Worm (Caenorhabditis elegans) whole organism, midembryonic: ENCODE data around the gene T28C6.10.

ENCODE experiments used
- cog-1 ChIP-seq: sonication (generic microtip); optimal IDR thresholded peaks from 2 replicates; lab custom pipeline; 2016; ENCODE audit warnings: missing genetic modification characterization, missing compliant biosample characterization
- flt-1 ChIP-seq: fragments of 200-800 bp; sonication (Bioruptor generic); IDR thresholded peaks from 2 replicates; pipeline ENCODE4 v1.3.6; 2022; ENCODE audit warnings: missing genetic modification characterization, missing compliant biosample characterization
- ref-1 ChIP-seq: fragments of 200-800 bp; sonication (Bioruptor generic); conservative IDR thresholded peaks from 2 replicates; pipeline ENCODE4 v1.3.6; 2022; ENCODE audit warnings: missing genetic modification reagents, missing genetic modification characterization, missing compliant biosample characterization
- tab-1 ChIP-seq: fragments of 200-800 bp; sonication (Bioruptor generic); IDR thresholded peaks from 2 replicates; pipeline ENCODE4 v1.3.6; 2022; ENCODE audit warnings: missing genetic modification characterization, missing compliant biosample characterization
- ztf-29 ChIP-seq: fragments of 200-800 bp; sonication (Bioruptor generic); IDR thresholded peaks from 2 replicates; pipeline ENCODE4 v1.3.6; 2022; ENCODE audit warnings: missing genetic modification reagents, missing genetic modification characterization, missing compliant biosample characterization

DNA sequence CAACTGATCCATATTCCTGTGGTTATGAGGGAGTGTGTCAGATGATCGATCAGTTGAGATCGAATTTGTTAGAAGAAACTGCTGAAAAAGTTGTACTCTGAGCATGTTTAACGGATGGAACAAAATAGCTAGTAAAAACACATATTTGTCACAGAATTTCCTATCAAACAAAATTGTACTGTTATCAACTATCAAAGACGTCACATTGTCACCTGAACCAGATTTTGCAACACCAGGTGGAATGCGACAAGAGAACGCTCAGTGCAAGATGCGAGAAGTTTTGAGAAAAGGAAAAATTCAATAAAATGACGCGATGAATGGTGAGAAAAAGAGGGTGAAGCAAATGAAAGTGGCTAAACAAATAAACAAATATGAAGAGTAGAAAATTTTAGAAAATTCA, 49.8 kb downstream of the T28C6.10 start:
- TF ChIP-seq ztf-29 (GFP tag; lab: Robert Waterston, UW): no peak
- no peak for TF ChIP-seq flt-1
- no peak for TF ChIP-seq tab-1 (GFP tag; lab: Robert Waterston, UW)
- TF ChIP-seq ref-1: no peak
- no peak for TF ChIP-seq cog-1 (tag; lab: Kevin White, UChicago)
